Worm (Caenorhabditis elegans): Measurements from ENCODE around the gene T04F8.2.

ce11 chrX:11679211-11679977 is 23.0 kb upstream of the T04F8.2 start:
- TF ChIP-seq pax-1 (tag; optimal IDR thresholded peaks at IDR 0.05) (no peak), elt-4 (tag; optimal IDR thresholded peaks at IDR 0.05) (no peak), tbx-2 (tag; optimal IDR thresholded peaks at IDR 0.05) (no peak), pag-3 (tag; optimal IDR thresholded peaks at IDR 0.05; ENCODE audit: borderline replicate concordance) (no peak)

All from whole organism, late embryonic.